Worm (Caenorhabditis elegans) whole organism, L1 larva: ENCODE measurements around the gene srn-1.

Source experiments
- C16A3.4 ChIP-seq: fragments of 150-350 bp; optimal IDR thresholded peaks from 2 replicates; lab custom pipeline; 2014; ENCODE audit warnings: missing biosample characterization, missing genetic modification characterization
- C34B4.2 ChIP-seq: sonication (generic microtip); optimal IDR thresholded peaks from 2 replicates; lab custom pipeline; 2017; ENCODE audit warnings: mild to moderate bottlenecking, missing genetic modification characterization, missing compliant biosample characterization
- alr-1 ChIP-seq: fragments of 200-800 bp; sonication (Bioruptor generic); optimal IDR thresholded peaks from 2 replicates; lab custom pipeline; 2018; ENCODE audit warnings: borderline replicate concordance, mild to moderate bottlenecking, missing genetic modification characterization, missing compliant biosample characterization
- aly-2 ChIP-seq: fragments of 150-350 bp; optimal IDR thresholded peaks from 2 replicates; lab custom pipeline; 2014; ENCODE audit warnings: missing biosample characterization, missing genetic modification characterization
- ceh-63 ChIP-seq: fragments of 200-800 bp; sonication (Bioruptor generic); optimal IDR thresholded peaks from 2 replicates; lab custom pipeline; 2018; ENCODE audit warnings: mild to moderate bottlenecking, missing genetic modification characterization, missing compliant biosample characterization
- ceh-90 ChIP-seq: sonication (generic microtip); optimal IDR thresholded peaks from 2 replicates; lab custom pipeline; 2016; ENCODE audit warnings: missing genetic modification characterization, missing compliant biosample characterization
- ces-1 ChIP-seq: fragments of 150-350 bp; optimal IDR thresholded peaks from 2 replicates; lab custom pipeline; 2014; ENCODE audit warnings: missing biosample characterization, missing genetic modification reagents, missing genetic modification characterization
- efl-1 ChIP-seq, 4 experiments: fragments of 150-350 bp; optimal IDR thresholded peaks in 3 of 4; peaks in 1 of 4; 1 replicate in 1 of 4; 2 replicates in 3 of 4; lab custom pipeline; 2014; ENCODE audit warnings: missing biosample characterization in 2 of 4, missing genetic modification characterization in 2 of 4, missing genetic modification reagents in 2 of 4
- efl-3 ChIP-seq: fragments of 200-800 bp; sonication (Bioruptor generic); optimal IDR thresholded peaks from 2 replicates; lab custom pipeline; 2018; ENCODE audit warnings: mild to moderate bottlenecking, missing genetic modification characterization, missing compliant biosample characterization
- elt-3 ChIP-seq, 6 experiments: fragments of 150-350 bp in 1 of 6; sonication (generic microtip); optimal IDR thresholded peaks; 2 replicates each; lab custom pipeline; 2017 to 2018; ENCODE audit warnings: missing biosample characterization in 6 of 6, missing genetic modification characterization in 6 of 6, inconsistent platforms in 1 of 6
- ets-5 ChIP-seq: fragments of 200-800 bp; sonication (Bioruptor generic); IDR thresholded peaks from 2 replicates; pipeline ENCODE4 v1.3.6; 2022; ENCODE audit warnings: missing genetic modification characterization, missing compliant biosample characterization
- fkh-8 ChIP-seq: sonication (generic microtip); optimal IDR thresholded peaks from 2 replicates; lab custom pipeline; 2016; ENCODE audit warnings: mild to moderate bottlenecking, missing genetic modification characterization, missing compliant biosample characterization
- fos-1 ChIP-seq: fragments of 150-350 bp; optimal IDR thresholded peaks from 2 replicates; lab custom pipeline; 2014; ENCODE audit warnings: missing biosample characterization, missing genetic modification characterization
- grh-1 ChIP-seq: fragments of 200-800 bp; sonication (Bioruptor generic); IDR thresholded peaks from 2 replicates; pipeline ENCODE4 v1.3.6; 2022; ENCODE audit warnings: missing genetic modification reagents, missing genetic modification characterization, missing compliant biosample characterization
- hlh-17 ChIP-seq: fragments of 200-800 bp; sonication (Bioruptor generic); optimal IDR thresholded peaks from 2 replicates; lab custom pipeline; 2018; ENCODE audit warnings: missing genetic modification characterization, mild to moderate bottlenecking, missing compliant biosample characterization, moderate library complexity, borderline replicate concordance
- hlh-4 ChIP-seq: sonication (generic microtip); optimal IDR thresholded peaks from 2 replicates; lab custom pipeline; 2016; ENCODE audit warnings: mild to moderate bottlenecking, missing genetic modification characterization, missing compliant biosample characterization
- hpl-2 ChIP-seq: fragments of 150-350 bp; optimal IDR thresholded peaks from 2 replicates; lab custom pipeline; 2014; ENCODE audit warnings: missing biosample characterization, missing genetic modification reagents, missing genetic modification characterization
- isw-1 ChIP-seq: fragments of 200-800 bp; sonication (Bioruptor generic); IDR thresholded peaks from 2 replicates; pipeline ENCODE4 v1.3.6; 2022; ENCODE audit warnings: missing genetic modification characterization, missing compliant biosample characterization
- jun-1 ChIP-seq: fragments of 150-350 bp; optimal IDR thresholded peaks from 2 replicates; lab custom pipeline; 2014; ENCODE audit warnings: missing biosample characterization, missing genetic modification reagents, missing genetic modification characterization
- lin-13 ChIP-seq: fragments of 150-350 bp; optimal IDR thresholded peaks from 2 replicates; lab custom pipeline; 2014; ENCODE audit warnings: missing biosample characterization, missing genetic modification reagents, missing genetic modification characterization
- lin-15B ChIP-seq: fragments of 150-350 bp; sonication (generic microtip); optimal IDR thresholded peaks from 3 replicates; lab custom pipeline; 2014; ENCODE audit warnings: missing biosample characterization, missing genetic modification characterization
- lin-35 ChIP-seq, 2 experiments: fragments of 150-350 bp; optimal IDR thresholded peaks; 2 replicates each; lab custom pipeline; 2014; ENCODE audit warnings: missing biosample characterization in 2 of 2, missing genetic modification characterization in 2 of 2, missing genetic modification reagents in 2 of 2
- lin-39 ChIP-seq: fragments of 150-350 bp; optimal IDR thresholded peaks from 2 replicates; lab custom pipeline; 2014; ENCODE audit warnings: missing biosample characterization, missing genetic modification reagents, missing genetic modification characterization
- lir-3 ChIP-seq: sonication (generic microtip); optimal IDR thresholded peaks from 2 replicates; lab custom pipeline; 2016; ENCODE audit warnings: mild to moderate bottlenecking, missing genetic modification characterization, moderate library complexity, missing compliant biosample characterization; ENCODE audit not compliant: poor library complexity
- mab-9 ChIP-seq: fragments of 200-800 bp; sonication (Bioruptor generic); IDR thresholded peaks from 2 replicates; pipeline ENCODE4 v1.3.6; 2022; ENCODE audit warnings: missing genetic modification reagents, missing genetic modification characterization, missing compliant biosample characterization
- mdl-1 ChIP-seq, 2 experiments: fragments of 150-350 bp; optimal IDR thresholded peaks; 2 replicates each; lab custom pipeline; 2014 to 2017; ENCODE audit warnings: missing biosample characterization in 2 of 2, missing genetic modification characterization in 2 of 2, inconsistent platforms in 1 of 2
- nhr-11 ChIP-seq: fragments of 150-350 bp; optimal IDR thresholded peaks from 2 replicates; lab custom pipeline; 2014; ENCODE audit warnings: missing biosample characterization, missing genetic modification characterization
- nhr-19 ChIP-seq: fragments of 200-800 bp; sonication (Bioruptor generic); conservative IDR thresholded peaks from 2 replicates; pipeline ENCODE4 v1.3.6; 2022; ENCODE audit warnings: missing genetic modification characterization, missing compliant biosample characterization
- nhr-20 ChIP-seq: sonication (generic microtip); optimal IDR thresholded peaks from 2 replicates; lab custom pipeline; 2016; ENCODE audit warnings: mild to moderate bottlenecking, missing genetic modification characterization, missing compliant biosample characterization
- nhr-28 ChIP-seq: fragments of 150-350 bp; optimal IDR thresholded peaks from 2 replicates; lab custom pipeline; 2014; ENCODE audit warnings: missing biosample characterization, missing genetic modification characterization
- nhr-71 ChIP-seq: sonication (generic microtip); optimal IDR thresholded peaks from 2 replicates; lab custom pipeline; 2016; ENCODE audit warnings: mild to moderate bottlenecking, missing genetic modification characterization, moderate library complexity, missing compliant biosample characterization
- nhr-90 ChIP-seq: sonication (generic microtip); optimal IDR thresholded peaks from 2 replicates; lab custom pipeline; 2016; ENCODE audit warnings: mild to moderate bottlenecking, missing genetic modification characterization, missing compliant biosample characterization; ENCODE audit not compliant: poor library complexity
- pqm-1 ChIP-seq: sonication (generic microtip); optimal IDR thresholded peaks from 3 replicates; lab custom pipeline; 2017; ENCODE audit warnings: missing biosample characterization, missing genetic modification characterization
- skn-1 ChIP-seq: fragments of 150-350 bp; optimal IDR thresholded peaks from 2 replicates; lab custom pipeline; 2014; ENCODE audit warnings: missing biosample characterization, missing genetic modification characterization
- snu-23 ChIP-seq: sonication (generic microtip); optimal IDR thresholded peaks from 2 replicates; lab custom pipeline; 2016; ENCODE audit warnings: missing genetic modification characterization, missing compliant biosample characterization
- sox-4 ChIP-seq: sonication (generic microtip); optimal IDR thresholded peaks from 2 replicates; lab custom pipeline; 2016; ENCODE audit warnings: missing genetic modification characterization, missing compliant biosample characterization
- sptf-1 ChIP-seq: fragments of 150-350 bp; optimal IDR thresholded peaks from 2 replicates; lab custom pipeline; 2014; ENCODE audit warnings: missing biosample characterization, missing genetic modification characterization
- tbx-2 ChIP-seq: sonication (generic microtip); optimal IDR thresholded peaks from 2 replicates; lab custom pipeline; 2016; ENCODE audit warnings: missing genetic modification characterization, missing compliant biosample characterization
- tlp-1 ChIP-seq: fragments of 150-350 bp; optimal IDR thresholded peaks from 2 replicates; lab custom pipeline; 2014; ENCODE audit warnings: missing biosample characterization, missing genetic modification characterization
- unc-30 ChIP-seq: sonication (generic microtip); optimal IDR thresholded peaks from 2 replicates; lab custom pipeline; 2017; ENCODE audit warnings: missing biosample characterization, missing genetic modification characterization
- unc-86 ChIP-seq: sonication (generic microtip); optimal IDR thresholded peaks from 2 replicates; lab custom pipeline; 2016; ENCODE audit warnings: missing genetic modification characterization, missing compliant biosample characterization
- zip-4 ChIP-seq: fragments of 200-800 bp; sonication (Bioruptor generic); optimal IDR thresholded peaks from 2 replicates; lab custom pipeline; 2018; ENCODE audit warnings: mild to moderate bottlenecking, missing genetic modification characterization, moderate library complexity, missing compliant biosample characterization
- ztf-11 ChIP-seq, 2 experiments: sonication (generic microtip); optimal IDR thresholded peaks; 2 replicates each; lab custom pipeline; 2016 to 2017; ENCODE audit warnings: missing genetic modification characterization in 2 of 2, missing biosample characterization in 1 of 2, missing compliant biosample characterization in 1 of 2
- ztf-4 ChIP-seq: fragments of 150-350 bp; optimal IDR thresholded peaks from 2 replicates; lab custom pipeline; 2014; ENCODE audit warnings: missing biosample characterization, missing genetic modification characterization

The srn-1 gene

DNA sequence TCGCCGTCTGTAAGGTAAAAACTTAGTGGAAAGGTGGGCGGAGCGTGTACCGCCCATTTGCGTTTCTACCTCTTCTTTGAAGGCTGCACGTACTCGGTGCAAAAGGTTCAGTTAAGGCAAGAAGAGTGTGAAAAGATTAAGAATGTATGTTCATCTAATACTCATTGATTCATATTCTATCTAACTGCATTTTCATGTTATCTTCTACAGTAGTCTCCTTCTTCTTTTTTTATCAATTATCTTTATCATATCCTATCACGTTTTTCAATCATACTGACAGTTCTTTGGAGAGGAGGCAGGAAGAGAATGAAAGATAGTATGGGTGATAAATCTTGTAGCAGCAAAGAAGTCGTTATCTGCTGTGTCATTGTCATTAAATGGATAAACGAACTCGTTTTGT, 38.8 kb downstream of the srn-1 start (continued):
- TF ChIP-seq nhr-19 (GFP tag; lab: Robert Waterston, UW) (peak; percentile 73), ztf-4 (tag; lab: Kevin White, UChicago) (no peak), C34B4.2 (tag; lab: Kevin White, UChicago) (no peak), ets-5 (GFP tag; lab: Robert Waterston, UW) (no peak), jun-1 (tag; lab: Kevin White, UChicago) (no peak), ces-1 (GFP tag; lab: Kevin White, UChicago) (no peak), nhr-90 (tag; lab: Kevin White, UChicago) (peak; percentile 75), isw-1 (GFP tag; lab: Robert Waterston, UW) (no peak), unc-30 (tag; lab: Kevin White, UChicago) (no peak), fkh-8 (tag; lab: Kevin White, UChicago) (no peak), tbx-2 (tag; lab: Kevin White, UChicago) (peak; percentile 50), ceh-63 (GFP tag; lab: Kevin White, UChicago) (no peak), nhr-11 (tag; lab: Kevin White, UChicago) (no peak), hlh-17 (no peak), hpl-2 (no peak), elt-3 (tag; optimal IDR thresholded peaks at IDR 0.05; lab: Kevin White, UChicago) (peak; percentile 1 to 97 (median 86)), skn-1 (tag; lab: Kevin White, UChicago) (no peak), lin-15B (tag; lab: Kevin White, UChicago) (no peak), pqm-1 (tag; lab: Kevin White, UChicago) (no peak), hlh-4 (tag; lab: Kevin White, UChicago) (no peak), snu-23 (GFP tag; lab: Kevin White, UChicago) (peak; percentile 59), zip-4 (no peak), efl-1 (optimal IDR thresholded peaks at IDR 0.05; lab: Kevin White, UChicago) (peak in 1 of 2 experiments; percentile 7), efl-1 (GFP tag; optimal IDR thresholded peaks at IDR 0.05 in 1 of 2; lab: Kevin White, UChicago) (no peak), efl-3 (no peak), lin-39 (no peak), C16A3.4 (peak; percentile 34), mab-9 (GFP tag; lab: Robert Waterston, UW) (no peak), nhr-28 (no peak), ceh-90 (no peak), lin-13 (GFP tag; lab: Kevin White, UChicago) (peak; percentile 2), sox-4 (tag; lab: Kevin White, UChicago) (peak; percentile 40), tlp-1 (tag; lab: Kevin White, UChicago) (no peak), lir-3 (peak; percentile 21), sptf-1 (tag; lab: Kevin White, UChicago) (no peak), fos-1 (tag; lab: Kevin White, UChicago) (no peak), nhr-20 (tag; lab: Kevin White, UChicago) (peak; percentile 87), mdl-1 (tag; optimal IDR thresholded peaks at IDR 0.05; lab: Kevin White, UChicago) (peak in 1 of 2 experiments; percentile 44), grh-1 (GFP tag; lab: Robert Waterston, UW) (peak; percentile 47; the same call in 1 of the 2 replicates), nhr-71 (tag; lab: Kevin White, UChicago) (peak; percentile 82), ztf-11 (tag; optimal IDR thresholded peaks at IDR 0.05; lab: Kevin White, UChicago) (no peak), aly-2 (tag; lab: Kevin White, UChicago) (no peak), lin-35 (GFP tag; optimal IDR thresholded peaks at IDR 0.05; lab: Kevin White, UChicago) (peak in 1 of 2 experiments; percentile 70), alr-1 (tag; lab: Kevin White, UChicago) (no peak), unc-86 (no peak)
